Worm (Caenorhabditis elegans): ENCODE measurements around the gene pinn-1.

Gene pinn-1

DNA sequence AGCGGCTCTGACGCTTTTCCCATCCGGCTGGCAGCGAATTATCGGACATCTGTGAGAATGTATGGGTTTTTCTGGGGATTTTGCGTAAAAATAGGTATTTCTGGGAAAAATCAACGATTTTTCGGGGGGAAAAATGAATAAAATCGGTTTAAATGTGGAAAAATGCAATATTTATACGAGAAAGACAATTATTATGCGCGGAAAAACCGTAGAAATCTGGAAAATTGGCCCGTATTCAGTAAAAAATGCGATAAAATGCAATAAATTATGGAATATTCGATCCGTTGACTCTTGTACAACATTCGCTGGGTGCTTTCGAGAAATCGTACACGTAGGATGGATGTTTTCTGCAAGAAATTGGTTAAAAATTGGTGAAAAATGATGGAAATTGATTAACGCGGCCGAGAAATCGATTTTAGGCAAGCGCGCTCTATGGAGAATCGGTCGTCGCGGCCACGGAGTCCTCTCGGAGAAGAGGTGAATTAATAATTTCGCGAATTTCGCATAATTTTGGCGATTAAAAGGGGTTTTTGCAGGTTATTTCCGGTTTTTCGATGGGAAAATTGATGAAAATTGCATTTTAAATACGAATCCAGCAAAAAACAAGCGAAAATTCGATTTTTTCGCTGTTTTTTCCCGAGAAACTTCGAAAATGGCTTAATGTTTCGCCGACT, at the start of gene pinn-1:
Gene pinn-1 (minus strand): TSS at position 51 of the 674 bp plus-strand sequence.
- TF ChIP-seq crh-2 (tag; optimal IDR thresholded peaks at IDR 0.05) (peak; percentile 87), ceh-82 (tag; optimal IDR thresholded peaks at IDR 0.05) (peak; percentile 48), mbf-1 (tag; optimal IDR thresholded peaks at IDR 0.05) (no peak), skn-1 (tag; optimal IDR thresholded peaks at IDR 0.05) (no peak), Y55F3AM.14 (GFP tag; optimal IDR thresholded peaks at IDR 0.05) (peak; percentile 50), mdl-1 (tag; optimal IDR thresholded peaks at IDR 0.05) (peak in 1 of 2 experiments; percentile 10), lin-13 (GFP tag; optimal IDR thresholded peaks at IDR 0.05) (peak; percentile 95), ztf-1 (GFP tag; conservative IDR thresholded peaks at IDR 0.05) (0 out of 2 replicates have a peak, but pooled peaks have one; percentile 56), sma-3 (GFP tag; optimal IDR thresholded peaks at IDR 0.05) (peak; percentile 93), sem-4 (tag; optimal IDR thresholded peaks at IDR 0.05) (peak; percentile 83), unc-55 (GFP tag; optimal IDR thresholded peaks at IDR 0.05) (peak; percentile 94), blmp-1 (tag; optimal IDR thresholded peaks at IDR 0.05; ENCODE audit: insufficient read depth) (no peak), nhr-237 (tag; optimal IDR thresholded peaks at IDR 0.05) (no peak), fos-1 (tag; optimal IDR thresholded peaks at IDR 0.05) (peak; percentile 85), F13H6.1 (tag; optimal IDR thresholded peaks at IDR 0.05) (peak; percentile 90), nhr-77 (tag; optimal IDR thresholded peaks at IDR 0.05) (peak; percentile 73), snpc-4 (tag; optimal IDR thresholded peaks at IDR 0.05) (peak; percentile 60), nhr-10 (tag; optimal IDR thresholded peaks at IDR 0.05) (peak; percentile 62), nhr-12 (tag; optimal IDR thresholded peaks at IDR 0.05) (peak; percentile 56), gmeb-1 (tag; optimal IDR thresholded peaks at IDR 0.05) (peak; percentile 87), peb-1 (tag; optimal IDR thresholded peaks at IDR 0.05) (no peak), aly-2 (tag; optimal IDR thresholded peaks at IDR 0.05) (no peak), lsy-2 (tag; optimal IDR thresholded peaks at IDR 0.05) (peak; percentile 88 to 91), lin-11 (tag; optimal IDR thresholded peaks at IDR 0.05) (peak; percentile 78), nhr-129 (tag; optimal IDR thresholded peaks at IDR 0.05) (peak; percentile 63), ama-1 (optimal IDR thresholded peaks at IDR 0.05) (no peak), R02D3.7 (tag; optimal IDR thresholded peaks at IDR 0.05) (peak; percentile 10), unc-62 (GFP tag; optimal IDR thresholded peaks at IDR 0.05) (no peak), ZK546.5 (tag; optimal IDR thresholded peaks at IDR 0.05) (no peak), elt-3 (tag; optimal IDR thresholded peaks at IDR 0.05) (no peak), ceh-16 (tag; optimal IDR thresholded peaks at IDR 0.05) (peak; percentile 73), nhr-11 (tag; optimal IDR thresholded peaks at IDR 0.05) (no peak), sma-9 (GFP tag; optimal IDR thresholded peaks at IDR 0.05) (peak; percentile 94), sma-9 (tag; optimal IDR thresholded peaks at IDR 0.05) (no peak), zag-1 (tag; optimal IDR thresholded peaks at IDR 0.05) (peak; percentile 66), egl-27 (tag; optimal IDR thresholded peaks at IDR 0.05) (peak; percentile 61), ztf-11 (tag; optimal IDR thresholded peaks at IDR 0.05) (no peak), lin-39 (tag; optimal IDR thresholded peaks at IDR 0.05) (no peak), nhr-25 (tag; optimal IDR thresholded peaks at IDR 0.05) (peak; percentile 88), C34F6.9 (tag; optimal IDR thresholded peaks at IDR 0.05) (peak; percentile 87), alr-1 (tag; optimal IDR thresholded peaks at IDR 0.05) (no peak), ztf-4 (tag; optimal IDR thresholded peaks at IDR 0.05) (peak; percentile 53), unc-39 (tag; optimal IDR thresholded peaks at IDR 0.05) (no peak), elt-1 (tag; optimal IDR thresholded peaks at IDR 0.05) (no peak), nhr-21 (tag; optimal IDR thresholded peaks at IDR 0.05) (peak; percentile 87), nhr-6 (tag; optimal IDR thresholded peaks at IDR 0.05) (peak; percentile 14), nhr-23 (tag; optimal IDR thresholded peaks at IDR 0.05) (no peak), mab-5 (tag; optimal IDR thresholded peaks at IDR 0.05) (peak; percentile 61), dmd-4 (tag; optimal IDR thresholded peaks at IDR 0.05) (no peak)
